Fruit fly (Drosophila melanogaster): ENCODE data around the gene NetB.

NetB gene

dm6 chrX:14749086-14749874, at the start of gene NetB:
TSS of gene NetB (minus strand) at chrX:14749376.
- no peak for TF ChIP-seq jim (GFP tag; optimal IDR thresholded peaks at IDR 0.05)
- TF ChIP-seq pan (optimal IDR thresholded peaks at IDR 0.05), result no peak
- TF ChIP-seq dl (GFP tag; optimal IDR thresholded peaks at IDR 0.05; ENCODE audit: insufficient read depth in 1 of 2, partially characterized antibody in 2 of 2), result no peak
- no peak for TF ChIP-seq Hr83 (GFP tag; optimal IDR thresholded peaks at IDR 0.05; ENCODE audit: poor library complexity, severe bottlenecking)
- TF ChIP-seq N (GFP tag; optimal IDR thresholded peaks at IDR 0.05), result no peak
- no peak for TF ChIP-seq psq (GFP tag; optimal IDR thresholded peaks at IDR 0.05)
- TF ChIP-seq Jra (GFP tag; optimal IDR thresholded peaks at IDR 0.05), result no peak
- no peak for TF ChIP-seq CG32264 (GFP tag; optimal IDR thresholded peaks at IDR 0.05)
- no peak for TF ChIP-seq ey (GFP tag; optimal IDR thresholded peaks at IDR 0.05)
- TF ChIP-seq br (GFP tag; optimal IDR thresholded peaks at IDR 0.05), result no peak
- no peak for TF ChIP-seq fru (GFP tag; optimal IDR thresholded peaks at IDR 0.05)
- TF ChIP-seq Mio (GFP tag; optimal IDR thresholded peaks at IDR 0.05), result no peak
- no peak for TF ChIP-seq Hnf4 (GFP tag; optimal IDR thresholded peaks at IDR 0.05)
- no peak for TF ChIP-seq dmrt93B (GFP tag; optimal IDR thresholded peaks at IDR 0.05)
- TF ChIP-seq sage (GFP tag; optimal IDR thresholded peaks at IDR 0.05), result no peak
- no peak for TF ChIP-seq usp (GFP tag; optimal IDR thresholded peaks at IDR 0.05)
- no peak for TF ChIP-seq rgr (GFP tag; optimal IDR thresholded peaks at IDR 0.05)
- TF ChIP-seq Rel (GFP tag; optimal IDR thresholded peaks at IDR 0.05), result no peak
- TF ChIP-seq Rel (tag; optimal IDR thresholded peaks at IDR 0.05), result no peak

dm6 chrX:14786451-14786850, 37.3 kb upstream of the NetB start, which contains the start of gene Ag5r:
TSS of gene Ag5r (minus strand) at chrX:14786551.
- TF ChIP-seq Hnf4 (GFP tag; optimal IDR thresholded peaks at IDR 0.05) (no peak), woc (GFP tag; optimal IDR thresholded peaks at IDR 0.05) (no peak), Sp1 (GFP tag; optimal IDR thresholded peaks at IDR 0.05) (no peak), Abd-B (GFP tag; optimal IDR thresholded peaks at IDR 0.05) (no peak), dsf (GFP tag; optimal IDR thresholded peaks at IDR 0.05; ENCODE audit: borderline replicate concordance) (no peak), CG32264 (GFP tag; optimal IDR thresholded peaks at IDR 0.05) (no peak), ey (GFP tag; optimal IDR thresholded peaks at IDR 0.05) (no peak), brk (GFP tag; optimal IDR thresholded peaks at IDR 0.05) (no peak), CrebA (GFP tag; optimal IDR thresholded peaks at IDR 0.05; ENCODE audit: borderline replicate concordance) (no peak), Mio (GFP tag; optimal IDR thresholded peaks at IDR 0.05) (no peak), HLH106 (tag; optimal IDR thresholded peaks at IDR 0.05) (no peak)

- TF ChIP-seq foxo (GFP tag; optimal IDR thresholded peaks at IDR 0.05), result no peak
- no peak for TF ChIP-seq Mio (GFP tag; optimal IDR thresholded peaks at IDR 0.05)
- TF ChIP-seq HLH106 (tag; optimal IDR thresholded peaks at IDR 0.05), result no peak
- no peak for TF ChIP-seq Dfd (GFP tag; optimal IDR thresholded peaks at IDR 0.05)
- no peak for TF ChIP-seq Abd-B (GFP tag; optimal IDR thresholded peaks at IDR 0.05)
- no peak for TF ChIP-seq CG32264 (GFP tag; optimal IDR thresholded peaks at IDR 0.05)
- no peak for TF ChIP-seq lola (GFP tag; optimal IDR thresholded peaks at IDR 0.05)
- TF ChIP-seq Myc (optimal IDR thresholded peaks at IDR 0.05), result no peak
- TF ChIP-seq Vsx2 (GFP tag; optimal IDR thresholded peaks at IDR 0.05; ENCODE audit: partially characterized antibody), result no peak
- TF ChIP-seq tai (GFP tag; optimal IDR thresholded peaks at IDR 0.05), result no peak
- no peak for TF ChIP-seq pan (optimal IDR thresholded peaks at IDR 0.05)
- no peak for TF ChIP-seq dmrt93B (GFP tag; optimal IDR thresholded peaks at IDR 0.05)
- TF ChIP-seq psq (GFP tag; optimal IDR thresholded peaks at IDR 0.05), result no peak
- TF ChIP-seq N (GFP tag; optimal IDR thresholded peaks at IDR 0.05), result no peak
- no peak for TF ChIP-seq Hnf4 (GFP tag; optimal IDR thresholded peaks at IDR 0.05)
Measured at dm6 chrX:14784002-14784568, 34.9 kb upstream of the NetB start, which contains the start of gene Ag5r2. TSS of gene Ag5r2 (minus strand) at chrX:14784052.

- no peak for TF ChIP-seq psq (GFP tag; optimal IDR thresholded peaks at IDR 0.05)
Measured at dm6 chrX:14776474-14776873, 27.3 kb upstream of the NetB start, which contains the start of gene CG5347. TSS of gene CG5347 (plus strand) at chrX:14776774.
